Worm (Caenorhabditis elegans): ENCODE results near the gene E02H1.6.

The E02H1.6 gene

ce11 chrII:9566045-9566444 lies 30.5 kb upstream of the E02H1.6 start (continued):
- no peak for TF ChIP-seq nhr-42 (GFP tag; IDR thresholded peaks at IDR 0.05)
- peak; percentile 63 for TF ChIP-seq unc-130 (GFP tag; optimal IDR thresholded peaks at IDR 0.05)
- 0 out of 2 replicates have a peak, but pooled peaks have one; percentile 27 for TF ChIP-seq lin-29 (GFP tag; IDR thresholded peaks at IDR 0.05)
- TF ChIP-seq daf-16 (GFP tag; optimal IDR thresholded peaks at IDR 0.05): peak in 1 of 2 experiments; percentile 79
- TF ChIP-seq daf-16 (tag; optimal IDR thresholded peaks at IDR 0.05): peak; percentile 45
- peak; percentile 59 for TF ChIP-seq duxl-1 (tag; optimal IDR thresholded peaks at IDR 0.05; ENCODE audit: poor library complexity)
- TF ChIP-seq ceh-32 (tag; optimal IDR thresholded peaks at IDR 0.05; ENCODE audit: poor library complexity): no peak
- TF ChIP-seq daf-8 (GFP tag; IDR thresholded peaks at IDR 0.05): no peak
- peak; percentile 80 for TF ChIP-seq madf-9 (GFP tag; conservative IDR thresholded peaks at IDR 0.05)
- TF ChIP-seq nhr-6 (tag; optimal IDR thresholded peaks at IDR 0.05): peak; percentile 14
- TF ChIP-seq hlh-11 (tag; optimal IDR thresholded peaks at IDR 0.05): peak; percentile 72
- TF ChIP-seq Y48G9A.11 (GFP tag; IDR thresholded peaks at IDR 0.05): peak; percentile 90
- no peak for TF ChIP-seq unc-39 (tag; optimal IDR thresholded peaks at IDR 0.05)
- peak; percentile 29 for TF ChIP-seq ztf-7 (tag; optimal IDR thresholded peaks at IDR 0.05)
- peak in 1 of 2 experiments; percentile 38 for TF ChIP-seq hif-1 (tag; optimal IDR thresholded peaks at IDR 0.05)
- TF ChIP-seq pha-4 (GFP tag; IDR thresholded peaks at IDR 0.05): peak; percentile 88; the same call in 1 of the 2 replicates
- TF ChIP-seq pha-4 (tag; optimal IDR thresholded peaks at IDR 0.05): no peak
- TF ChIP-seq nhr-111 (GFP tag; optimal IDR thresholded peaks at IDR 0.05): peak; percentile 67
- no peak for TF ChIP-seq ceh-28 (tag; optimal IDR thresholded peaks at IDR 0.05)
- peak; percentile 97 for TF ChIP-seq F26F4.8 (GFP tag; conservative IDR thresholded peaks at IDR 0.05)
- TF ChIP-seq aha-1 (tag): peak; percentile 98
- TF ChIP-seq F49E8.2 (tag; optimal IDR thresholded peaks at IDR 0.05; ENCODE audit: borderline replicate concordance): peak; percentile 1
- no peak for TF ChIP-seq ama-1 (optimal IDR thresholded peaks at IDR 0.05)
- TF ChIP-seq lin-38 (GFP tag; IDR thresholded peaks at IDR 0.05): peak; percentile 74
- TF ChIP-seq Y75B8A.6 (GFP tag; IDR thresholded peaks at IDR 0.05): peak; percentile 72; the same call in 1 of the 2 replicates
- TF ChIP-seq pqm-1 (tag; optimal IDR thresholded peaks at IDR 0.05): no peak
- TF ChIP-seq ctbp-1 (GFP tag; IDR thresholded peaks at IDR 0.05): peak; percentile 78
- peak; percentile 92 for TF ChIP-seq vab-7 (GFP tag; IDR thresholded peaks at IDR 0.05)
- peak; percentile 65; the same call in 1 of the 2 replicates for TF ChIP-seq T26A8.4 (GFP tag; IDR thresholded peaks at IDR 0.05)
- TF ChIP-seq tag-97 (GFP tag; IDR thresholded peaks at IDR 0.05): no peak
- TF ChIP-seq spr-1 (tag; optimal IDR thresholded peaks at IDR 0.05): peak; percentile 70
- peak; percentile 73 for TF ChIP-seq mes-2 (tag; optimal IDR thresholded peaks at IDR 0.05; ENCODE audit: poor library complexity, severe bottlenecking)
- TF ChIP-seq mep-1 (tag; optimal IDR thresholded peaks at IDR 0.05): peak; percentile 64
- TF ChIP-seq nhr-41 (GFP tag; IDR thresholded peaks at IDR 0.05): peak; percentile 82; the same call in 1 of the 2 replicates
- TF ChIP-seq lin-15B (tag; optimal IDR thresholded peaks at IDR 0.05): no peak
- TF ChIP-seq nhr-11 (tag; optimal IDR thresholded peaks at IDR 0.05): peak; percentile 71
- TF ChIP-seq jun-1 (tag; optimal IDR thresholded peaks at IDR 0.05): no peak
- TF ChIP-seq lin-1 (GFP tag; IDR thresholded peaks at IDR 0.05): peak; percentile 83
- TF ChIP-seq lsy-2 (tag; optimal IDR thresholded peaks at IDR 0.05): peak in 1 of 2 experiments; percentile 29
- peak; percentile 91 to 93 for TF ChIP-seq madf-5 (GFP tag; IDR thresholded peaks at IDR 0.05)
- TF ChIP-seq D1046.2 (GFP tag; IDR thresholded peaks at IDR 0.05): peak; percentile 85
- TF ChIP-seq sdz-12 (GFP tag; optimal IDR thresholded peaks at IDR 0.05): peak; percentile 69
- TF ChIP-seq php-3 (GFP tag; IDR thresholded peaks at IDR 0.05): peak; percentile 69; the same call in 1 of the 2 replicates
- TF ChIP-seq zip-11 (GFP tag; IDR thresholded peaks at IDR 0.05): 0 out of 2 replicates have a peak, but pooled peaks have one; percentile 42
- TF ChIP-seq dmd-6 (GFP tag; IDR thresholded peaks at IDR 0.05): peak; percentile 67
- TF ChIP-seq nhr-237 (tag; optimal IDR thresholded peaks at IDR 0.05): no peak
- TF ChIP-seq daf-19 (GFP tag; conservative IDR thresholded peaks at IDR 0.05): no peak
- no peak for TF ChIP-seq egl-27 (tag; optimal IDR thresholded peaks at IDR 0.05)
- no peak for TF ChIP-seq ceh-62 (tag; optimal IDR thresholded peaks at IDR 0.05)
- TF ChIP-seq ZK337.2 (GFP tag; IDR thresholded peaks at IDR 0.05): peak; percentile 70
- TF ChIP-seq ZK546.5 (tag; optimal IDR thresholded peaks at IDR 0.05): no peak
- no peak for TF ChIP-seq fos-1 (tag; optimal IDR thresholded peaks at IDR 0.05)
